Worm (Caenorhabditis elegans) whole organism, young adult: ENCODE measurements around the gene tbc-12.

Source experiments
- B0035.1 ChIP-seq: sonication (generic microtip); optimal IDR thresholded peaks from 2 replicates; lab custom pipeline; 2016; ENCODE audit warnings: missing genetic modification characterization, mild to moderate bottlenecking, missing compliant biosample characterization, missing genotype, missing genetic modification reagents
- B0261.1 ChIP-seq: sonication (generic microtip); optimal IDR thresholded peaks from 2 replicates; lab custom pipeline; 2016; ENCODE audit warnings: mild to moderate bottlenecking, missing genetic modification characterization, moderate library complexity, missing compliant biosample characterization
- C06A6.2 ChIP-seq: fragments of 200-800 bp; sonication (Bioruptor generic); conservative IDR thresholded peaks from 2 replicates; pipeline ENCODE4 v1.3.6; 2022; ENCODE audit warnings: missing genetic modification characterization, missing compliant biosample characterization
- C17E4.6 ChIP-seq: fragments of 200-800 bp; sonication (Bioruptor generic); IDR thresholded peaks from 2 replicates; pipeline ENCODE4 v1.3.6; 2022; ENCODE audit warnings: missing genetic modification reagents, missing genetic modification characterization, missing compliant biosample characterization
- F10E7.11 ChIP-seq: sonication (generic microtip); optimal IDR thresholded peaks from 2 replicates; lab custom pipeline; 2017; ENCODE audit warnings: mild to moderate bottlenecking, missing genetic modification characterization, moderate library complexity, missing compliant biosample characterization
- F23B12.7 ChIP-seq: sonication (generic microtip); optimal IDR thresholded peaks from 2 replicates; lab custom pipeline; 2017; ENCODE audit warnings: missing genetic modification characterization, mild to moderate bottlenecking, missing compliant biosample characterization, antibody characterized with exemption, moderate library complexity; ENCODE audit not compliant: insufficient read depth
- F37B4.10 ChIP-seq: fragments of 200-800 bp; sonication (Bioruptor generic); IDR thresholded peaks from 2 replicates; pipeline ENCODE4 v1.3.6; 2022; ENCODE audit warnings: missing genetic modification characterization, missing compliant biosample characterization
- F55B11.4 ChIP-seq: sonication (generic microtip); optimal IDR thresholded peaks from 2 replicates; lab custom pipeline; 2016; ENCODE audit warnings: missing compliant biosample characterization, missing genetic modification characterization, borderline replicate concordance; ENCODE audit not compliant: insufficient read depth
- K12H6.12 ChIP-seq: fragments of 200-800 bp; sonication (Bioruptor generic); optimal IDR thresholded peaks from 2 replicates; lab custom pipeline; 2018; ENCODE audit warnings: mild to moderate bottlenecking, missing genetic modification characterization, missing compliant biosample characterization
- Y56A3A.18 ChIP-seq: fragments of 200-800 bp; sonication (Bioruptor generic); IDR thresholded peaks from 2 replicates; pipeline ENCODE4 v1.3.6; 2022; ENCODE audit warnings: missing genetic modification reagents, missing genetic modification characterization, missing compliant biosample characterization
- aptf-3 ChIP-seq: fragments of 200-800 bp; sonication (Bioruptor generic); IDR thresholded peaks from 2 replicates; pipeline ENCODE4 v1.3.6; 2022; ENCODE audit warnings: missing genetic modification characterization, missing compliant biosample characterization
- atf-7 ChIP-seq: sonication (generic microtip); optimal IDR thresholded peaks from 2 replicates; lab custom pipeline; 2017; ENCODE audit warnings: mild to moderate bottlenecking, missing genetic modification characterization, missing compliant biosample characterization
- athp-1 ChIP-seq: sonication (generic microtip); optimal IDR thresholded peaks from 2 replicates; lab custom pipeline; 2017; ENCODE audit warnings: mild to moderate bottlenecking, missing genetic modification characterization, missing compliant biosample characterization
- ccch-3 ChIP-seq: fragments of 200-800 bp; sonication (Bioruptor generic); optimal IDR thresholded peaks from 2 replicates; lab custom pipeline; 2018; ENCODE audit warnings: mild to moderate bottlenecking, missing genetic modification characterization, missing compliant biosample characterization
- ceh-91 ChIP-seq: fragments of 200-800 bp; sonication (Bioruptor generic); IDR thresholded peaks from 2 replicates; pipeline ENCODE4 v1.3.6; 2022; ENCODE audit warnings: missing genetic modification reagents, missing genetic modification characterization, missing compliant biosample characterization
- dpl-1 ChIP-seq: fragments of 150-350 bp; optimal IDR thresholded peaks from 2 replicates; lab custom pipeline; 2014; ENCODE audit warnings: missing biosample characterization, missing genetic modification reagents, missing genetic modification characterization
- ekl-4 ChIP-seq: fragments of 200-800 bp; sonication (Bioruptor generic); IDR thresholded peaks from 2 replicates; pipeline ENCODE4 v1.3.6; 2022; ENCODE audit warnings: missing genetic modification reagents, missing genetic modification characterization, missing compliant biosample characterization
- gei-17 ChIP-seq: fragments of 200-800 bp; sonication (Bioruptor generic); optimal IDR thresholded peaks from 2 replicates; lab custom pipeline; 2018; ENCODE audit warnings: mild to moderate bottlenecking, missing genetic modification characterization, missing compliant biosample characterization
- him-1 ChIP-seq: sonication (generic microtip); optimal IDR thresholded peaks from 2 replicates; lab custom pipeline; 2016; ENCODE audit warnings: missing genotype, missing genetic modification reagents, missing genetic modification characterization, missing compliant biosample characterization
- hmg-20 ChIP-seq: fragments of 200-800 bp; sonication (Bioruptor generic); IDR thresholded peaks from 2 replicates; pipeline ENCODE4 v1.3.6; 2022; ENCODE audit warnings: missing genetic modification reagents, missing genetic modification characterization, missing compliant biosample characterization
- hrde-1 ChIP-seq: sonication (generic microtip); optimal IDR thresholded peaks from 2 replicates; lab custom pipeline; 2016; ENCODE audit warnings: missing genetic modification characterization, mild to moderate bottlenecking, missing compliant biosample characterization, moderate library complexity, missing genotype, missing genetic modification reagents, borderline replicate concordance
- hsf-1 ChIP-seq: fragments of 200-800 bp; sonication (Bioruptor generic); IDR thresholded peaks from 2 replicates; pipeline ENCODE4 v1.3.6; 2022; ENCODE audit warnings: missing genetic modification reagents, missing genetic modification characterization, missing compliant biosample characterization
- lag-1 ChIP-seq: fragments of 200-800 bp; sonication (Bioruptor generic); IDR thresholded peaks from 2 replicates; pipeline ENCODE4 v1.3.6; 2022; ENCODE audit warnings: missing genetic modification reagents, missing genetic modification characterization, missing compliant biosample characterization
- let-526 ChIP-seq: fragments of 200-800 bp; sonication (Bioruptor generic); IDR thresholded peaks from 2 replicates; pipeline ENCODE4 v1.3.6; 2022; ENCODE audit warnings: missing genetic modification reagents, missing genetic modification characterization, missing compliant biosample characterization
- lin-26 ChIP-seq: fragments of 200-800 bp; sonication (Bioruptor generic); IDR thresholded peaks from 2 replicates; pipeline ENCODE4 v1.3.6; 2022; ENCODE audit warnings: missing genetic modification reagents, missing genetic modification characterization, missing compliant biosample characterization
- lin-40 ChIP-seq: sonication (generic microtip); optimal IDR thresholded peaks from 2 replicates; lab custom pipeline; 2016; ENCODE audit warnings: missing genetic modification characterization, mild to moderate bottlenecking, missing compliant biosample characterization, missing genotype, missing genetic modification reagents
- lin-54 ChIP-seq: fragments of 200-800 bp; sonication (Bioruptor generic); optimal IDR thresholded peaks from 2 replicates; lab custom pipeline; 2018; ENCODE audit warnings: mild to moderate bottlenecking, missing genetic modification characterization, missing compliant biosample characterization
- madf-10 ChIP-seq: sonication (generic microtip); optimal IDR thresholded peaks from 2 replicates; lab custom pipeline; 2016; ENCODE audit warnings: mild to moderate bottlenecking, missing genetic modification characterization, missing compliant biosample characterization
- madf-3 ChIP-seq: fragments of 200-800 bp; sonication (Bioruptor generic); IDR thresholded peaks from 2 replicates; pipeline ENCODE4 v1.3.6; 2022; ENCODE audit warnings: missing genetic modification reagents, missing genetic modification characterization, missing compliant biosample characterization
- madf-8 ChIP-seq: fragments of 200-800 bp; sonication (Bioruptor generic); conservative IDR thresholded peaks from 2 replicates; pipeline ENCODE4 v1.3.6; 2022; ENCODE audit warnings: missing genetic modification reagents, missing genetic modification characterization, missing compliant biosample characterization
- mes-4 ChIP-seq: sonication (generic microtip); optimal IDR thresholded peaks from 2 replicates; lab custom pipeline; 2016; ENCODE audit warnings: missing genotype, missing genetic modification characterization, missing compliant biosample characterization
- nfya-2 ChIP-seq: fragments of 200-800 bp; sonication (Bioruptor generic); IDR thresholded peaks from 2 replicates; pipeline ENCODE4 v1.3.6; 2022; ENCODE audit warnings: missing genetic modification reagents, missing genetic modification characterization, missing compliant biosample characterization
- nfyb-1 ChIP-seq: fragments of 200-800 bp; sonication (Bioruptor generic); IDR thresholded peaks from 2 replicates; pipeline ENCODE4 v1.3.6; 2022; ENCODE audit warnings: missing genetic modification reagents, missing genetic modification characterization, missing compliant biosample characterization
- pha-4 ChIP-seq: fragments of 150-350 bp; sonication (generic microtip); optimal IDR thresholded peaks from 2 replicates; lab custom pipeline; 2014; ENCODE audit warnings: missing biosample characterization, missing genetic modification reagents, missing genetic modification characterization
- sdz-38 ChIP-seq: sonication (generic microtip); optimal IDR thresholded peaks from 2 replicates; lab custom pipeline; 2016; ENCODE audit warnings: missing genotype, missing genetic modification characterization, missing compliant biosample characterization
- snpc-1.3 ChIP-seq: sonication (generic microtip); optimal IDR thresholded peaks from 2 replicates; lab custom pipeline; 2017; ENCODE audit warnings: missing genetic modification characterization, mild to moderate bottlenecking, missing compliant biosample characterization, antibody characterized with exemption, moderate library complexity, missing genotype, missing genetic modification reagents; ENCODE audit not compliant: insufficient read depth
- snpc-4 ChIP-seq, 5 experiments: fragments of 150-350 bp in 1 of 5; sonication (generic microtip) in 4 of 5; optimal IDR thresholded peaks; 2 replicates each; lab custom pipeline; 2014 to 2018; ENCODE audit warnings: missing genetic modification characterization in 5 of 5, missing biosample characterization in 3 of 5, antibody characterized with exemption in 2 of 5, mild to moderate bottlenecking in 2 of 5, missing compliant biosample characterization in 2 of 5, missing genotype in 2 of 5, moderate library complexity in 2 of 5, missing genetic modification reagents in 1 of 5
- somi-1 ChIP-seq: fragments of 200-800 bp; sonication (Bioruptor generic); optimal IDR thresholded peaks from 2 replicates; lab custom pipeline; 2018; ENCODE audit warnings: mild to moderate bottlenecking, missing genetic modification characterization, missing compliant biosample characterization
- tlf-1 ChIP-seq: fragments of 200-800 bp; sonication (Bioruptor generic); optimal IDR thresholded peaks from 2 replicates; lab custom pipeline; 2018; ENCODE audit warnings: mild to moderate bottlenecking, missing genetic modification characterization, missing compliant biosample characterization
- unc-130 ChIP-seq: sonication (generic microtip); optimal IDR thresholded peaks from 2 replicates; lab custom pipeline; 2016; ENCODE audit warnings: missing genetic modification reagents, missing genetic modification characterization, missing compliant biosample characterization
- ztf-18 ChIP-seq: sonication (generic microtip); optimal IDR thresholded peaks from 2 replicates; lab custom pipeline; 2016; ENCODE audit warnings: missing genotype, mild to moderate bottlenecking, missing genetic modification characterization, missing compliant biosample characterization
- ztf-25 ChIP-seq: fragments of 200-800 bp; sonication (Bioruptor generic); IDR thresholded peaks from 2 replicates; pipeline ENCODE4 v1.3.6; 2022; ENCODE audit warnings: missing genetic modification reagents, missing genetic modification characterization, missing compliant biosample characterization
- ztf-26 ChIP-seq: sonication (generic microtip); optimal IDR thresholded peaks from 2 replicates; lab custom pipeline; 2017; ENCODE audit warnings: missing genetic modification characterization, missing compliant biosample characterization
- ztf-28 ChIP-seq: fragments of 200-800 bp; sonication (Bioruptor generic); IDR thresholded peaks from 2 replicates; pipeline ENCODE4 v1.3.6; 2022; ENCODE audit warnings: missing genetic modification reagents, missing genetic modification characterization, missing compliant biosample characterization
- ztf-6 ChIP-seq: fragments of 200-800 bp; sonication (Bioruptor generic); IDR thresholded peaks from 2 replicates; pipeline ENCODE4 v1.3.6; 2022; ENCODE audit warnings: missing genetic modification reagents, missing genetic modification characterization, missing compliant biosample characterization

Gene tbc-12

ce11 chrX:2549322-2549721, 17.1 kb upstream of the tbc-12 start (continued):
- TF ChIP-seq K12H6.12 (tag; lab: Kevin White, UChicago): peak; percentile 44
- no peak for TF ChIP-seq athp-1 (tag; lab: Kevin White, UChicago)
- TF ChIP-seq F55B11.4 (tag; lab: Kevin White, UChicago): no peak
- TF ChIP-seq lin-54 (GFP tag; lab: Kevin White, UChicago): peak; percentile 42
- peak; percentile 74 for TF ChIP-seq ztf-18
- TF ChIP-seq C06A6.2 (GFP tag; lab: Robert Waterston, UW): no peak
- peak; percentile 56 for TF ChIP-seq B0035.1 (tag; lab: Kevin White, UChicago)
- peak; percentile 33 for TF ChIP-seq tlf-1
- no peak for TF ChIP-seq nfya-2
- TF ChIP-seq hmg-20 (GFP tag; lab: Robert Waterston, UW): peak; percentile 69; the same call in 1 of the 2 replicates
- peak; percentile 55 for TF ChIP-seq atf-7 (tag; lab: Kevin White, UChicago)
- TF ChIP-seq hrde-1 (tag; lab: Kevin White, UChicago): peak; percentile 68
- TF ChIP-seq aptf-3 (GFP tag; lab: Robert Waterston, UW): peak; percentile 43; the same call in 1 of the 2 replicates
- TF ChIP-seq F37B4.10 (GFP tag; lab: Robert Waterston, UW): 0 out of 2 replicates have a peak, but pooled peaks have one; percentile 82
- TF ChIP-seq ztf-25 (GFP tag; lab: Robert Waterston, UW): peak; percentile 91
- TF ChIP-seq F10E7.11 (tag; lab: Kevin White, UChicago): peak; percentile 23
- peak; percentile 18 for TF ChIP-seq snpc-1.3 (tag; lab: Kevin White, UChicago)
- peak; percentile 37 for TF ChIP-seq ccch-3 (GFP tag; lab: Kevin White, UChicago)
- peak; percentile 78; the same call in 1 of the 2 replicates for TF ChIP-seq ztf-28
- TF ChIP-seq nfyb-1 (GFP tag; lab: Robert Waterston, UW): peak; percentile 68; the same call in 1 of the 2 replicates
- 0 out of 2 replicates have a peak, but pooled peaks have one; percentile 9 for TF ChIP-seq Y56A3A.18 (GFP tag; lab: Robert Waterston, UW)
- TF ChIP-seq madf-8 (GFP tag; lab: Robert Waterston, UW): no peak
- TF ChIP-seq ekl-4: peak; percentile 30; the same call in 1 of the 2 replicates
- TF ChIP-seq madf-10: peak; percentile 76
- TF ChIP-seq F23B12.7 (tag; lab: Kevin White, UChicago): peak; percentile 85
- peak; percentile 86 for TF ChIP-seq him-1 (tag; lab: Kevin White, UChicago)
- TF ChIP-seq snpc-4 (GFP tag; optimal IDR thresholded peaks at IDR 0.05; lab: Kevin White, UChicago): peak; percentile 56
- TF ChIP-seq snpc-4 (tag; optimal IDR thresholded peaks at IDR 0.05; lab: Kevin White, UChicago): peak in 3 of 4 experiments; percentile 62 to 77 (median 73)
- peak; percentile 92; the same call in 1 of the 2 replicates for TF ChIP-seq lin-26
- 0 out of 2 replicates have a peak, but pooled peaks have one; percentile 12 for TF ChIP-seq ceh-91 (GFP tag; lab: Robert Waterston, UW)
- TF ChIP-seq sdz-38 (tag; lab: Kevin White, UChicago): no peak
- TF ChIP-seq ztf-26 (tag; lab: Kevin White, UChicago): peak; percentile 36
- TF ChIP-seq B0261.1 (tag; lab: Kevin White, UChicago): peak; percentile 86
- no peak for TF ChIP-seq dpl-1 (GFP tag; lab: Kevin White, UChicago)
- TF ChIP-seq lin-40: peak; percentile 81
- peak; percentile 66 for TF ChIP-seq mes-4 (tag; lab: Kevin White, UChicago)
- TF ChIP-seq C17E4.6: no peak
- no peak for TF ChIP-seq hsf-1 (GFP tag; lab: Robert Waterston, UW)
- TF ChIP-seq unc-130 (GFP tag; lab: Kevin White, UChicago): no peak
- peak; percentile 29 for TF ChIP-seq somi-1 (GFP tag; lab: Kevin White, UChicago)
- TF ChIP-seq madf-3 (GFP tag; lab: Robert Waterston, UW): 0 out of 2 replicates have a peak, but pooled peaks have one; percentile 49
- TF ChIP-seq let-526 (GFP tag; lab: Robert Waterston, UW): 0 out of 2 replicates have a peak, but pooled peaks have one; percentile 32
- no peak for TF ChIP-seq pha-4 (tag; lab: Kevin White, UChicago)
- TF ChIP-seq lag-1 (GFP tag; lab: Robert Waterston, UW): no peak
- TF ChIP-seq ztf-6 (GFP tag; lab: Robert Waterston, UW): 0 out of 2 replicates have a peak, but pooled peaks have one; percentile 20
- TF ChIP-seq gei-17 (GFP tag; lab: Kevin White, UChicago): peak; percentile 25
